Fruit fly (Drosophila melanogaster) whole organism, embryonic: ENCODE data around the gene CG5909.

Source experiments
- CG10366 ChIP-seq: fragments of 200-800 bp; sonication (Bioruptor generic); IDR thresholded peaks from 2 replicates; pipeline ENCODE4 v1.3.6; 2022; ENCODE audit warnings: missing biosample characterization, missing genetic modification characterization
- CG1233 ChIP-seq: fragments of 200-800 bp; sonication (Bioruptor generic); optimal IDR thresholded peaks from 4 replicates; lab custom pipeline; 2018; ENCODE audit warnings: missing biosample characterization, mild to moderate bottlenecking, missing genetic modification characterization
- CG12391 ChIP-seq: fragments of 200-800 bp; sonication (Bioruptor generic); optimal IDR thresholded peaks from 3 replicates; lab custom pipeline; 2018; ENCODE audit warnings: missing biosample characterization, mild to moderate bottlenecking, missing genetic modification characterization, moderate library complexity
- CG14667 ChIP-seq: fragments of 200-800 bp; sonication (Bioruptor generic); IDR thresholded peaks from 2 replicates; pipeline ENCODE4 v1.3.6; 2022; ENCODE audit warnings: missing biosample characterization, missing genetic modification characterization
- CG15011 ChIP-seq: fragments of 200-800 bp; sonication (Bioruptor generic); optimal IDR thresholded peaks from 3 replicates; lab custom pipeline; 2018; ENCODE audit warnings: missing biosample characterization, mild to moderate bottlenecking, missing genetic modification characterization
- CG15514 ChIP-seq: fragments of 200-800 bp; sonication (Bioruptor generic); optimal IDR thresholded peaks from 3 replicates; lab custom pipeline; 2017; ENCODE audit warnings: missing biosample characterization, missing genetic modification characterization, mild to moderate bottlenecking, moderate library complexity, missing genetic modification reagents
- CG15696 ChIP-seq: fragments of 200-800 bp; sonication (Bioruptor generic); optimal IDR thresholded peaks from 2 replicates; lab custom pipeline; 2019; ENCODE audit warnings: missing biosample characterization, mild to moderate bottlenecking, missing genetic modification characterization, moderate library complexity
- CG1603 ChIP-seq: fragments of 200-800 bp; sonication (Bioruptor generic); optimal IDR thresholded peaks from 2 replicates; lab custom pipeline; 2019; ENCODE audit warnings: missing biosample characterization, mild to moderate bottlenecking, missing genetic modification characterization, moderate library complexity
- CG1647 ChIP-seq: fragments of 200-800 bp; sonication (Bioruptor generic); optimal IDR thresholded peaks from 3 replicates; lab custom pipeline; 2016; ENCODE audit warnings: missing biosample characterization, missing genetic modification characterization
- CG17912 ChIP-seq: fragments of 200-800 bp; sonication (Bioruptor generic); optimal IDR thresholded peaks from 2 replicates; lab custom pipeline; 2018; ENCODE audit warnings: missing biosample characterization, mild to moderate bottlenecking, missing genetic modification characterization
- CG2712 ChIP-seq: fragments of 200-800 bp; optimal IDR thresholded peaks from 3 replicates; lab custom pipeline; 2019; ENCODE audit warnings: missing biosample characterization, mild to moderate bottlenecking, missing genetic modification characterization, moderate library complexity
- CG30020 ChIP-seq: fragments of 200-800 bp; optimal IDR thresholded peaks from 2 replicates; lab custom pipeline; 2019; ENCODE audit warnings: missing biosample characterization, mild to moderate bottlenecking, missing genetic modification characterization, moderate library complexity
- CG34376 ChIP-seq: fragments of 200-800 bp; sonication (Bioruptor generic); optimal IDR thresholded peaks from 2 replicates; lab custom pipeline; 2018; ENCODE audit warnings: missing biosample characterization, mild to moderate bottlenecking, missing genetic modification characterization
- CG7786 ChIP-seq: fragments of 200-800 bp; sonication (Bioruptor generic); optimal IDR thresholded peaks from 2 replicates; lab custom pipeline; 2016; ENCODE audit warnings: missing biosample characterization, missing genetic modification characterization
- CG7963 ChIP-seq: fragments of 200-800 bp; sonication (Bioruptor generic); IDR thresholded peaks from 3 replicates; pipeline ENCODE4 v1.3.6; 2022; ENCODE audit warnings: missing biosample characterization, missing genetic modification characterization; ENCODE audit not compliant: partially characterized antibody
- CG9437 ChIP-seq: fragments of 200-800 bp; sonication (Bioruptor generic); optimal IDR thresholded peaks from 2 replicates; lab custom pipeline; 2018; ENCODE audit warnings: missing biosample characterization, mild to moderate bottlenecking, missing genetic modification characterization
- CG9609 ChIP-seq: fragments of 200-800 bp; sonication (Bioruptor generic); optimal IDR thresholded peaks from 3 replicates; lab custom pipeline; 2016; ENCODE audit warnings: missing biosample characterization, missing genetic modification characterization
- D19A ChIP-seq: fragments of 200-800 bp; optimal IDR thresholded peaks from 3 replicates; lab custom pipeline; 2019; ENCODE audit warnings: missing biosample characterization, mild to moderate bottlenecking, missing genetic modification characterization, moderate library complexity
- Doc2 ChIP-seq: fragments of 200-800 bp; sonication (Bioruptor generic); IDR thresholded peaks from 2 replicates; pipeline ENCODE4 v1.3.6; 2022; ENCODE audit warnings: missing biosample characterization, missing genetic modification characterization
- Ets65A ChIP-seq: fragments of 200-800 bp; sonication (Bioruptor generic); peaks from one replicate; lab custom pipeline; 2016; ENCODE audit warnings: missing biosample characterization, missing genetic modification characterization
- Fer2 ChIP-seq: fragments of 200-800 bp; sonication (Bioruptor generic); optimal IDR thresholded peaks from 2 replicates; lab custom pipeline; 2018; ENCODE audit warnings: missing biosample characterization, mild to moderate bottlenecking, missing genetic modification characterization, moderate library complexity
- Fer3 ChIP-seq: fragments of 200-800 bp; sonication (Bioruptor generic); optimal IDR thresholded peaks from 2 replicates; lab custom pipeline; 2018; ENCODE audit warnings: missing biosample characterization, mild to moderate bottlenecking, missing genetic modification characterization, moderate library complexity
- HmgD ChIP-seq: fragments of 200-800 bp; sonication (Bioruptor generic); optimal IDR thresholded peaks from 3 replicates; lab custom pipeline; 2016; ENCODE audit warnings: missing biosample characterization, missing genetic modification characterization
- Hr78 ChIP-seq, 2 experiments: fragments of 200-800 bp in 1 of 2; fragments of >200 bp in 1 of 2; sonication (Bioruptor generic) in 1 of 2; optimal IDR thresholded peaks; 2 replicates each; lab custom pipeline; 2017 to 2019; ENCODE audit warnings: missing biosample characterization in 2 of 2, missing genetic modification characterization in 2 of 2, mild to moderate bottlenecking in 1 of 2, moderate library complexity in 1 of 2
- Nf-YC ChIP-seq: fragments of 200-800 bp; optimal IDR thresholded peaks from 3 replicates; lab custom pipeline; 2019; ENCODE audit warnings: missing biosample characterization, mild to moderate bottlenecking, missing genetic modification characterization, moderate library complexity
- Oli ChIP-seq: fragments of 200-800 bp; sonication (Bioruptor generic); optimal IDR thresholded peaks from 2 replicates; lab custom pipeline; 2018; ENCODE audit warnings: missing biosample characterization, mild to moderate bottlenecking, missing genetic modification characterization, moderate library complexity
- Sox100B ChIP-seq: fragments of 200-800 bp; sonication (Bioruptor generic); optimal IDR thresholded peaks from 3 replicates; lab custom pipeline; 2018; ENCODE audit warnings: missing biosample characterization, mild to moderate bottlenecking, missing genetic modification characterization
- abd-A ChIP-seq: fragments of 200-800 bp; sonication (Bioruptor generic); optimal IDR thresholded peaks from 3 replicates; lab custom pipeline; 2019; ENCODE audit warnings: missing biosample characterization, mild to moderate bottlenecking, missing genetic modification characterization, moderate library complexity
- caup ChIP-seq: fragments of 200-800 bp; sonication (Bioruptor generic); optimal IDR thresholded peaks from 3 replicates; lab custom pipeline; 2017; ENCODE audit warnings: missing biosample characterization, mild to moderate bottlenecking, missing genetic modification characterization, moderate library complexity; ENCODE audit not compliant: severe bottlenecking
- chif ChIP-seq, 2 experiments: fragments of 200-800 bp; sonication (Bioruptor generic); optimal IDR thresholded peaks; 3 replicates each; lab custom pipeline; 2016; ENCODE audit warnings: missing biosample characterization in 2 of 2, missing genetic modification characterization in 2 of 2
- ci ChIP-seq: fragments of 200-800 bp; sonication (Bioruptor generic); IDR thresholded peaks from 3 replicates; pipeline ENCODE4 v1.3.6; 2022; ENCODE audit warnings: missing biosample characterization, missing genetic modification characterization
- crol ChIP-seq: fragments of 200-800 bp; sonication (Bioruptor generic); IDR thresholded peaks from 2 replicates; pipeline ENCODE4 v1.3.6; 2022; ENCODE audit warnings: missing biosample characterization, missing genetic modification characterization
- dm ChIP-seq: fragments of 200-800 bp; sonication (Bioruptor generic); optimal IDR thresholded peaks from 3 replicates; lab custom pipeline; 2016; ENCODE audit warnings: missing biosample characterization, missing genetic modification characterization
- dysf ChIP-seq: fragments of 200-800 bp; sonication (Bioruptor generic); IDR thresholded peaks from 3 replicates; pipeline ENCODE4 v1.3.6; 2022; ENCODE audit warnings: missing biosample characterization, missing genetic modification characterization
- gce ChIP-seq: fragments of 200-800 bp; sonication (Bioruptor generic); IDR thresholded peaks from 3 replicates; pipeline ENCODE4 v1.3.6; 2022; ENCODE audit warnings: missing biosample characterization, missing genetic modification characterization
- jing ChIP-seq: fragments of 200-800 bp; sonication (Bioruptor generic); optimal IDR thresholded peaks from 2 replicates; lab custom pipeline; 2018; ENCODE audit warnings: missing biosample characterization, mild to moderate bottlenecking, missing genetic modification characterization
- jumu ChIP-seq: fragments of 200-800 bp; sonication (Bioruptor generic); optimal IDR thresholded peaks from 3 replicates; lab custom pipeline; 2016; ENCODE audit warnings: missing biosample characterization, missing genetic modification characterization
- kay ChIP-seq: fragments of 200-800 bp; sonication (Bioruptor generic); optimal IDR thresholded peaks from 2 replicates; lab custom pipeline; 2016; ENCODE audit warnings: missing biosample characterization, missing genetic modification characterization
- kni ChIP-seq: fragments of 200-800 bp; sonication (Bioruptor generic); optimal IDR thresholded peaks from 3 replicates; lab custom pipeline; 2017; ENCODE audit warnings: mild to moderate bottlenecking, missing biosample characterization, missing genetic modification reagents, missing genetic modification characterization
- lola ChIP-seq, 3 experiments: fragments of >200 bp in 2 of 3; fragments of 200-800 bp in 1 of 3; sonication (Bioruptor generic) in 1 of 3; optimal IDR thresholded peaks; 2 replicates each; lab custom pipeline; 2017 to 2019; ENCODE audit warnings: missing biosample characterization in 3 of 3, missing genetic modification characterization in 3 of 3, mild to moderate bottlenecking in 1 of 3, moderate library complexity in 1 of 3
- nerfin-1 ChIP-seq: fragments of 200-800 bp; sonication (Bioruptor generic); optimal IDR thresholded peaks from 3 replicates; lab custom pipeline; 2019; ENCODE audit warnings: missing biosample characterization, mild to moderate bottlenecking, missing genetic modification characterization, moderate library complexity
- nerfin-2 ChIP-seq: fragments of 200-800 bp; sonication (Bioruptor generic); IDR thresholded peaks from 2 replicates; pipeline ENCODE4 v1.3.6; 2022; ENCODE audit warnings: missing biosample characterization, missing genetic modification characterization; ENCODE audit not compliant: partially characterized antibody
- pan ChIP-seq, 4 experiments: fragments of >200 bp in 3 of 4; fragments of 200-800 bp in 1 of 4; sonication (Bioruptor generic) in 1 of 4; optimal IDR thresholded peaks in 3 of 4; IDR thresholded peaks in 1 of 4; 2 replicates each; pipeline versions ENCODE4 v1.3.6 to Lab custom; 2017 to 2022; ENCODE audit warnings: missing biosample characterization in 2 of 4, missing genetic modification characterization in 2 of 4, mixed read lengths in 1 of 4
- pb ChIP-seq: fragments of 200-800 bp; sonication (Bioruptor generic); optimal IDR thresholded peaks from 3 replicates; lab custom pipeline; 2016; ENCODE audit warnings: missing biosample characterization, missing genetic modification characterization
- trh ChIP-seq: fragments of 200-800 bp; sonication (Bioruptor generic); optimal IDR thresholded peaks from 2 replicates; lab custom pipeline; 2016; ENCODE audit warnings: missing biosample characterization, missing genetic modification characterization
- wek ChIP-seq: fragments of 200-800 bp; sonication (Bioruptor generic); optimal IDR thresholded peaks from 3 replicates; lab custom pipeline; 2018; ENCODE audit warnings: missing biosample characterization, mild to moderate bottlenecking, missing genetic modification characterization, moderate library complexity
- z ChIP-seq: fragments of 200-800 bp; sonication (Bioruptor generic); IDR thresholded peaks from 3 replicates; pipeline ENCODE4 v1.3.6; 2022; ENCODE audit warnings: missing biosample characterization, missing genetic modification characterization

CG5909 gene

DNA sequence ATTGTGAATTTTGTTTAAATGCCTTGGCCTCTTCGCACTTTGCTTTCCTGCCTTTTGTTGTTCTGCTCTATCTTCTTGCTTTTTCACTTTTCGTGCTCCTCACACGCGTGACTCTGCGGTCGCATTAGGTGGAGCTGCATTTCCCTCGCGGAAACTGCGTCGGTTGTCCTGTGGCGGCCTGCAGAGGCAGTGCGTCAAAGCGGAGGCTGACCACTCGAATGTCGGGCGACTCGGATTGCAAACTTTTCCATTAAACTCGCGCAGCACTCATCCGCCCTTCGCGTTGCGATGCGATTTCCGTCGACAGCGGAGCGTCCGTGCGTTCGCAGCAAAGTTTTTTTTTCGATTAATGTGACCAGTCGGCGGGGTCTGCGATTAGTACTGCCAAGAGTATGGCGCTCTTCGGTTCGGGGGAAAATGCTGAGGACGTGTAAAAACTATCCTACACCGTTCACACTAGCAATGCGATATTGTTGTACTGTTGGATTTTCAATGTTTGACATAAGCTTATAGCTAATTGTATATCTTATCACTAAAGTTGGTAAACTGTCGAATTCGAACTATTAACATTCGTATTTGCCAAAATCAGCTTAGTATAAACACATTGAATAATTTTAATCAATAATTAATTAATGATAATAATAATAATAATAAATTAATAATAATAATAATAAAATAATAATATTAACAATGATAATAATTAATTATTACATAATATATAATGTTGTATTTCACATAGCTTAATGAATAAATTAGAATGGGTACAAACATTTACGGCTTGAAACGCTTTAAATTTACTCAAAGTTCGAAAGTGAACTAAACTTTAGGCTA is 10.1 kb upstream of the CG5909 start, which contains the start of gene CG6051 (continued):
- TF ChIP-seq Nf-YC = peak; percentile 62
- TF ChIP-seq CG15696 = peak; percentile 21
- TF ChIP-seq crol (GFP tag; lab: Robert Waterston, UW) = no peak
- TF ChIP-seq CG2712 = peak; percentile 73
- TF ChIP-seq lola (GFP tag; optimal IDR thresholded peaks at IDR 0.05; lab: Kevin White, UChicago) = peak in 2 of 3 experiments; percentile 55 to 98
- TF ChIP-seq CG14667 (GFP tag; lab: Robert Waterston, UW) = no peak
- TF ChIP-seq CG30020 (tag; lab: Kevin White, UChicago) = peak; percentile 84
- TF ChIP-seq Doc2 = no peak
- no peak for TF ChIP-seq nerfin-2 (GFP tag; lab: Robert Waterston, UW)
- no peak for TF ChIP-seq z (GFP tag; lab: Robert Waterston, UW)
- peak; percentile 13 for TF ChIP-seq Sox100B (GFP tag; lab: Kevin White, UChicago)
- TF ChIP-seq nerfin-1 (tag; lab: Kevin White, UChicago) = peak; percentile 24
- no peak for TF ChIP-seq jing (GFP tag; lab: Kevin White, UChicago)
- no peak for TF ChIP-seq CG10366
- peak; percentile 71 for TF ChIP-seq CG34376
- TF ChIP-seq gce (GFP tag; lab: Robert Waterston, UW) = no peak
- TF ChIP-seq ci (GFP tag; lab: Robert Waterston, UW) = no peak
- peak; percentile 52 for TF ChIP-seq dm (GFP tag; lab: Kevin White, UChicago)
- no peak for TF ChIP-seq abd-A (tag; lab: Kevin White, UChicago)
- peak; percentile 44 for TF ChIP-seq CG9437 (GFP tag; lab: Kevin White, UChicago)
- peak in 1 of 2 experiments; percentile 13 for TF ChIP-seq Hr78 (GFP tag; optimal IDR thresholded peaks at IDR 0.05; lab: Kevin White, UChicago)
- peak; percentile 66 for TF ChIP-seq CG9609 (GFP tag; lab: Kevin White, UChicago)
- TF ChIP-seq CG7963 = no peak
- peak; percentile 80 for TF ChIP-seq CG1603 (tag; lab: Kevin White, UChicago)
- peak; percentile 45 for TF ChIP-seq HmgD (GFP tag; lab: Kevin White, UChicago)
- no peak for TF ChIP-seq CG15011 (GFP tag; lab: Kevin White, UChicago)
- TF ChIP-seq CG15514 (GFP tag; lab: Kevin White, UChicago) = peak; percentile 48
- peak in 1 of 2 experiments; percentile 45 for TF ChIP-seq chif (GFP tag; optimal IDR thresholded peaks at IDR 0.05; lab: Kevin White, UChicago)
- no peak for TF ChIP-seq pan (optimal IDR thresholded peaks at IDR 0.05; lab: Kevin White, UChicago)
- TF ChIP-seq pan (GFP tag; optimal IDR thresholded peaks at IDR 0.05 in 1 of 2, IDR thresholded peaks at IDR 0.05 in 1 of 2) = no peak
- TF ChIP-seq trh (GFP tag; lab: Kevin White, UChicago) = no peak
- TF ChIP-seq kni (GFP tag; lab: Kevin White, UChicago) = peak; percentile 56
- TF ChIP-seq CG7786 (GFP tag; lab: Kevin White, UChicago) = peak; percentile 38
- TF ChIP-seq CG12391 = peak; percentile 79
- TF ChIP-seq jumu (GFP tag; lab: Kevin White, UChicago) = peak; percentile 10
- peak; percentile 33 for TF ChIP-seq D19A
- peak; percentile 25 for TF ChIP-seq Oli (tag; lab: Kevin White, UChicago)
- peak; percentile 17 for TF ChIP-seq CG1647
- peak; percentile 11 for TF ChIP-seq pb
- peak; percentile 4 for TF ChIP-seq Fer2 (tag; lab: Kevin White, UChicago)
- peak; percentile 7 for TF ChIP-seq CG1233
- peak; percentile 96 for TF ChIP-seq Ets65A
- TF ChIP-seq wek (GFP tag; lab: Kevin White, UChicago) = peak; percentile 57
- no peak for TF ChIP-seq dysf (GFP tag; lab: Robert Waterston, UW)
- peak; percentile 13 for TF ChIP-seq kay
- TF ChIP-seq CG17912 (GFP tag; lab: Kevin White, UChicago) = no peak
- TF ChIP-seq Fer3 = peak; percentile 69
- TF ChIP-seq caup (GFP tag; lab: Kevin White, UChicago) = peak; percentile 65
